Fruit fly (Drosophila melanogaster): ENCODE results near the gene GAA1.

The GAA1 gene

DNA sequence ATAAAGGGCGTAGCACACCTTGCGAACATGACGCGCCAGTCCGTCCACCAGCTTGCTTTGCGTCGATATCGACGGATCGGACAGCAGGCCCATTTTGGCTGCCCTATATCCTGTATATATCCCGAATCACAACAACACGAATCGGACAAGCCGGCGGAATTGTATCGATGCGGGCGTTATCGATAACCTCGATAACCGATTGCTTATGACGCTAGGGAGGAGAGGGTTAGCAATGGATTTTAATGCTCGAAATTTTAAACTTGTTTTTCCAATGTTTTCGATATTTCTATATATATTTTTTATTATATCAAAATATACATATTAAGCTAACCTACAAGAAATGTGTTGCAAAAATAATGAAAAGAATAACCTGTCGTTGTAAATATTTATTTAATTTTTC lies at the start of gene GAA1:
Gene GAA1 (minus strand): TSS at position 194 of the 400 bp plus-strand sequence.
- TF ChIP-seq Camta (GFP tag; optimal IDR thresholded peaks at IDR 0.05) (no peak), pita (GFP tag; optimal IDR thresholded peaks at IDR 0.05) (no peak), Dref (GFP tag; IDR thresholded peaks at IDR 0.05) (peak; percentile 82), Dip3 (GFP tag; optimal IDR thresholded peaks at IDR 0.05) (no peak), YL-1 (GFP tag; optimal IDR thresholded peaks at IDR 0.05) (peak; percentile 51), CG30020 (tag; optimal IDR thresholded peaks at IDR 0.05) (peak; percentile 5), otp (GFP tag; IDR thresholded peaks at IDR 0.05) (no peak), Meics (GFP tag; optimal IDR thresholded peaks at IDR 0.05) (no peak), wek (GFP tag; optimal IDR thresholded peaks at IDR 0.05) (no peak), CoRest (tag; optimal IDR thresholded peaks at IDR 0.05) (peak; percentile 17), NFAT (GFP tag; IDR thresholded peaks at IDR 0.05) (no peak), trem (tag; optimal IDR thresholded peaks at IDR 0.05) (peak; percentile 21), Xrp1 (GFP tag; IDR thresholded peaks at IDR 0.05) (peak; percentile 42; the same call in 1 of the 2 replicates), zen2 (GFP tag; IDR thresholded peaks at IDR 0.05; ENCODE audit: partially characterized antibody) (peak; percentile 79), CG4360 (GFP tag; IDR thresholded peaks at IDR 0.05) (peak; percentile 64; the same call in 1 of the 2 replicates), CG2199 (GFP tag; IDR thresholded peaks at IDR 0.05) (no peak), gcm (GFP tag; optimal IDR thresholded peaks at IDR 0.05) (peak; percentile 84), H15 (GFP tag; IDR thresholded peaks at IDR 0.05) (no peak), sqz (GFP tag; optimal IDR thresholded peaks at IDR 0.05) (no peak), disco-r (GFP tag; optimal IDR thresholded peaks at IDR 0.05) (no peak), vfl (GFP tag; optimal IDR thresholded peaks at IDR 0.05) (no peak), slbo (GFP tag; IDR thresholded peaks at IDR 0.05) (peak; percentile 43; the same call in 1 of the 2 replicates), Dll (GFP tag; IDR thresholded peaks at IDR 0.05; ENCODE audit: partially characterized antibody) (peak; percentile 81), CG8388 (GFP tag; optimal IDR thresholded peaks at IDR 0.05) (no peak), row (GFP tag; IDR thresholded peaks at IDR 0.05) (peak; percentile 62), nerfin-2 (GFP tag; IDR thresholded peaks at IDR 0.05; ENCODE audit: partially characterized antibody) (peak; percentile 94), CG2116 (GFP tag; optimal IDR thresholded peaks at IDR 0.05) (peak; percentile 86), CG8924 (tag; optimal IDR thresholded peaks at IDR 0.05) (no peak), Spps (tag; optimal IDR thresholded peaks at IDR 0.05) (no peak), CG11093 (GFP tag; IDR thresholded peaks at IDR 0.05) (no peak), amos (GFP tag; IDR thresholded peaks at IDR 0.05; ENCODE audit: partially characterized antibody) (peak; percentile 79), bbx (GFP tag; IDR thresholded peaks at IDR 0.05; ENCODE audit: partially characterized antibody) (peak; percentile 93), CG14860 (GFP tag; IDR thresholded peaks at IDR 0.05; ENCODE audit: partially characterized antibody) (peak; percentile 92), dysf (GFP tag; IDR thresholded peaks at IDR 0.05) (no peak), CG8359 (GFP tag; optimal IDR thresholded peaks at IDR 0.05; ENCODE audit: borderline replicate concordance) (no peak), CG9437 (GFP tag; optimal IDR thresholded peaks at IDR 0.05) (peak; percentile 0), CG7745 (tag; optimal IDR thresholded peaks at IDR 0.05) (no peak), hb (GFP tag; IDR thresholded peaks at IDR 0.05; ENCODE audit: partially characterized antibody) (peak; percentile 92), phol (tag; optimal IDR thresholded peaks at IDR 0.05) (peak; percentile 25), CG11398 (GFP tag; optimal IDR thresholded peaks at IDR 0.05) (no peak), da (GFP tag; optimal IDR thresholded peaks at IDR 0.05) (no peak), psq (GFP tag; optimal IDR thresholded peaks at IDR 0.05) (no peak), CG34224 (GFP tag; IDR thresholded peaks at IDR 0.05; ENCODE audit: partially characterized antibody) (peak; percentile 89), hbn (GFP tag; IDR thresholded peaks at IDR 0.05; ENCODE audit: partially characterized antibody) (peak; percentile 78), CG7987 (GFP tag; optimal IDR thresholded peaks at IDR 0.05) (no peak), CG13287 (GFP tag; IDR thresholded peaks at IDR 0.05; ENCODE audit: partially characterized antibody) (peak; percentile 86), gcm2 (GFP tag; optimal IDR thresholded peaks at IDR 0.05) (no peak), CG30403 (GFP tag; optimal IDR thresholded peaks at IDR 0.05) (no peak), CG4617 (GFP tag; optimal IDR thresholded peaks at IDR 0.05; ENCODE audit: borderline replicate concordance) (no peak), CG7963 (GFP tag; IDR thresholded peaks at IDR 0.05; ENCODE audit: partially characterized antibody) (peak; percentile 94)

Data from whole organism, embryonic.